Worm (Caenorhabditis elegans): ENCODE results near the gene gex-4.

The gex-4 gene

DNA sequence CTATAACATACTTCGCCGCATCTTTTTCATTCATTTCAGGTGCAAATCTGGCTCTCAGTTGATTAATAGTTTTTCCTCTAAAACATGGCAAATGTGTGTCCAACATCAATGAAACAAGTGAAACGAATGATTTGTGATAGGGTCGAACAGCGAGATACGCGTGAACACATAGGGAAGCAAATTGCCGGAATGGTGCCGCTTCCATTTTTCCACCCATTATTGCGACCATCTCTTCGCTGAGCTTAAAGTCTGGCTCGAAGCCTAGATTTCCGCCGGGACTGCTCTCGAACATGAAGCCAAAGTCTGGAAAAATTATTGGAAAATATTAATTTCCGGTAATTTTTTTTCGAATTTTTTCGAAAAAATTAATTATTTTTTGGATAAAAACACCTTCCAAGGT is 34.9 kb upstream of the gex-4 start:
- TF ChIP-seq Y22D7AL.16 (tag; optimal IDR thresholded peaks at IDR 0.05): no peak
- no peak for TF ChIP-seq sdc-2 (tag; optimal IDR thresholded peaks at IDR 0.05)
- TF ChIP-seq ztf-16 (tag; optimal IDR thresholded peaks at IDR 0.05): no peak
- no peak for TF ChIP-seq ceh-24 (tag; optimal IDR thresholded peaks at IDR 0.05)
- TF ChIP-seq ceh-34 (tag; optimal IDR thresholded peaks at IDR 0.05): no peak
- no peak for TF ChIP-seq hlh-13 (GFP tag; optimal IDR thresholded peaks at IDR 0.05)
- TF ChIP-seq zip-5 (tag; optimal IDR thresholded peaks at IDR 0.05): no peak
- TF ChIP-seq ceh-30 (tag; optimal IDR thresholded peaks at IDR 0.05): no peak
- TF ChIP-seq ceh-31 (tag; optimal IDR thresholded peaks at IDR 0.05): no peak
- no peak for TF ChIP-seq pha-2 (tag; optimal IDR thresholded peaks at IDR 0.05)
- no peak for TF ChIP-seq dmd-4 (tag; optimal IDR thresholded peaks at IDR 0.05; ENCODE audit: borderline replicate concordance)
- TF ChIP-seq pros-1 (tag; optimal IDR thresholded peaks at IDR 0.05): no peak
- TF ChIP-seq ceh-6 (GFP tag; optimal IDR thresholded peaks at IDR 0.05): no peak
- TF ChIP-seq pqm-1 (tag; optimal IDR thresholded peaks at IDR 0.05): no peak
- TF ChIP-seq K02D7.2 (tag; optimal IDR thresholded peaks at IDR 0.05): no peak
- no peak for TF ChIP-seq F13H6.1 (tag; optimal IDR thresholded peaks at IDR 0.05)
- no peak for TF ChIP-seq unc-55 (GFP tag; optimal IDR thresholded peaks at IDR 0.05)
- TF ChIP-seq ceh-18 (tag; optimal IDR thresholded peaks at IDR 0.05): no peak

DNA sequence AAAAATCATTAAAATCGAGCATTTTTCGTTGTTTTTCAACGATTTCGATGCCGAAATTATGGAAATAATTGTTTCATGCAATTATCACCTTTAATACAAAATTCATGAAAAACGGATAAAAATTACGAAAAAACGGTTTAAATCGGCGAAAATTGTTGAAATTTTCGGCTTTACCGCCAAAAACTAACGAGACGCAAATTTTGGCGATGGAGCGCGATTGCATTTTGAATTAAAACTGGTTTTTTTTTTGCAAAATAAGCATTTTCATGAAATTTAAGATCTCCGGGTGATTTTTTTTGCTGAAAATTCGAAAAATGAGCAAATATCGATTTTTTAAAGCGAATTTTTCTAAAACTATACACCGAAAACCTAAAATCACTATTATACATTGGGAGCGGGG is 32.7 kb upstream of the gex-4 start:
- TF ChIP-seq ztf-16 (tag; optimal IDR thresholded peaks at IDR 0.05) (no peak), unc-55 (GFP tag; optimal IDR thresholded peaks at IDR 0.05) (no peak), ceh-31 (tag; optimal IDR thresholded peaks at IDR 0.05) (no peak), hlh-6 (tag; optimal IDR thresholded peaks at IDR 0.05) (no peak), odd-2 (tag; optimal IDR thresholded peaks at IDR 0.05) (no peak), npax-4 (tag; optimal IDR thresholded peaks at IDR 0.05) (no peak), elt-2 (tag; optimal IDR thresholded peaks at IDR 0.05) (no peak), ceh-48 (tag; optimal IDR thresholded peaks at IDR 0.05) (no peak), ceh-45 (GFP tag; IDR thresholded peaks at IDR 0.05) (no peak)

DNA sequence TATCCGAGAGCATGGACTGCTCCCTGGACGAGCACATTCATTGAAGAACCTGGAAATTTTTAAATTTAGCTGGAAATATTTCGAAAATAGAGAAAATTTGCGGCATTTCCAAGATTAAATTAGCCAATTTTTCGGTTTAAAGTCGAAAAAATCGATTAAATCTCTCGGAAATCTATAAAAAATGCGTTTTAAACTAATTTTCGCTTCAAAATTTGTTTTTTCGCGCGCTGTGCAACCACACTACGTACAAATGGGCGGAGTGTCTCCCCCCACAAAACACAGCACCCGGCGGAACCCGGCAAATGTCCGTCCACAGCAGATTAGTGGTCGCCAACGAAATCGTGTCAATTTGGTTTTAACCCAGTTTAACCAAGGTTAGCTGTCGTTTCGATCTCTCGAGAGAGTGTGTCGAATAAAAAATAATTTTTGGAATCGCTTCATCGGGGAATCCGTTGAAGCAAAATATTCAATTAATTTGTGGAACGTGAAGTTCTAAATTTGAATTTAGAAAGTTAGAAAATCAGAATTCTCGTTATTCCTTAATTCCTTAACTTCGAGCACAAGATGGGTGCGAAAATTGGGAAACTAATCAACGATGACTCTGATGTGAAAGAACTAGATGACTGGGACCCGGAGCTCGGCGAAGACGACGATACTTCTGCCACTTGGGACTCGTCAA is 31.8 kb upstream of the gex-4 start, which contains the start of the genes tim-1 and Y75B8A.23:
Gene tim-1 (minus strand): TSS at position 51 of the 679 bp plus-strand sequence.
Gene Y75B8A.23 (plus strand): TSS at position 547 of the 679 bp plus-strand sequence.
- TF ChIP-seq madf-2 (tag; optimal IDR thresholded peaks at IDR 0.05) (no peak), ceh-19 (GFP tag; optimal IDR thresholded peaks at IDR 0.05) (no peak), nhr-11 (tag; optimal IDR thresholded peaks at IDR 0.05) (no peak), ceh-48 (tag; optimal IDR thresholded peaks at IDR 0.05) (no peak), pat-9 (tag; optimal IDR thresholded peaks at IDR 0.05) (peak; percentile 22), pax-1 (tag; optimal IDR thresholded peaks at IDR 0.05) (peak; percentile 75), ceh-24 (tag; optimal IDR thresholded peaks at IDR 0.05) (no peak), pag-3 (tag; optimal IDR thresholded peaks at IDR 0.05; ENCODE audit: borderline replicate concordance) (no peak), nhr-232 (tag; optimal IDR thresholded peaks at IDR 0.05) (peak; percentile 28), rnt-1 (tag; optimal IDR thresholded peaks at IDR 0.05) (peak; percentile 77), hlh-30 (tag; optimal IDR thresholded peaks at IDR 0.05; ENCODE audit: insufficient read depth) (peak; percentile 19), ahr-1 (tag; optimal IDR thresholded peaks at IDR 0.05) (no peak), ceh-6 (GFP tag; optimal IDR thresholded peaks at IDR 0.05) (no peak), dve-1 (tag; optimal IDR thresholded peaks at IDR 0.05) (peak; percentile 72), mec-3 (tag; optimal IDR thresholded peaks at IDR 0.05; ENCODE audit: borderline replicate concordance) (no peak), hlh-15 (tag; optimal IDR thresholded peaks at IDR 0.05) (no peak), ceh-45 (GFP tag; IDR thresholded peaks at IDR 0.05) (no peak), ets-4 (tag; optimal IDR thresholded peaks at IDR 0.05) (no peak), ama-1 (optimal IDR thresholded peaks at IDR 0.05) (peak; percentile 99), pha-2 (tag; optimal IDR thresholded peaks at IDR 0.05) (no peak), elt-2 (tag; optimal IDR thresholded peaks at IDR 0.05) (peak; percentile 34), pha-4 (tag; optimal IDR thresholded peaks at IDR 0.05) (no peak), lin-11 (tag; optimal IDR thresholded peaks at IDR 0.05) (no peak), ref-2 (tag; optimal IDR thresholded peaks at IDR 0.05) (peak; percentile 71), ceh-18 (tag; optimal IDR thresholded peaks at IDR 0.05) (peak; percentile 61), unc-42 (tag; optimal IDR thresholded peaks at IDR 0.05) (peak; percentile 79), lim-6 (tag; optimal IDR thresholded peaks at IDR 0.05) (no peak), zip-5 (tag; optimal IDR thresholded peaks at IDR 0.05) (no peak), syd-9 (tag; optimal IDR thresholded peaks at IDR 0.05) (no peak), K02D7.2 (tag; optimal IDR thresholded peaks at IDR 0.05) (no peak), eyg-1 (tag; optimal IDR thresholded peaks at IDR 0.05) (no peak), fkh-10 (GFP tag; optimal IDR thresholded peaks at IDR 0.05) (no peak), Y22D7AL.16 (tag; optimal IDR thresholded peaks at IDR 0.05) (no peak), ztf-16 (tag; optimal IDR thresholded peaks at IDR 0.05) (no peak), ceh-14 (tag; optimal IDR thresholded peaks at IDR 0.05) (peak; percentile 50)
